Fruit fly (Drosophila melanogaster) whole organism, prepupa: ENCODE measurements around the gene Hph.

Experiments
- CG11762 ChIP-seq: fragments of 200-800 bp; sonication (Bioruptor generic); optimal IDR thresholded peaks from 3 replicates; lab custom pipeline; 2016; ENCODE audit warnings: missing biosample characterization, missing genetic modification characterization; ENCODE audit not compliant: insufficient read depth
- CG16779 ChIP-seq: fragments of 200-800 bp; sonication (Bioruptor generic); optimal IDR thresholded peaks from 3 replicates; lab custom pipeline; 2017; ENCODE audit warnings: missing biosample characterization, mild to moderate bottlenecking, missing genetic modification characterization
- CG6276 ChIP-seq: fragments of 200-800 bp; sonication (Bioruptor generic); optimal IDR thresholded peaks from 2 replicates; lab custom pipeline; 2017; ENCODE audit warnings: missing biosample characterization, mild to moderate bottlenecking, missing genetic modification characterization
- CG6792 ChIP-seq: fragments of 200-800 bp; sonication (Bioruptor generic); optimal IDR thresholded peaks from 3 replicates; lab custom pipeline; 2016; ENCODE audit warnings: missing biosample characterization, missing genetic modification characterization
- OdsH ChIP-seq: fragments of 200-800 bp; sonication (Bioruptor generic); optimal IDR thresholded peaks from 3 replicates; lab custom pipeline; 2016; ENCODE audit warnings: missing biosample characterization, missing genetic modification characterization
- Sox15 ChIP-seq: fragments of 200-800 bp; sonication (Bioruptor generic); optimal IDR thresholded peaks from 3 replicates; lab custom pipeline; 2016; ENCODE audit warnings: missing biosample characterization, missing genetic modification characterization
- achi ChIP-seq: fragments of 200-800 bp; sonication (Bioruptor generic); optimal IDR thresholded peaks from 3 replicates; lab custom pipeline; 2016; ENCODE audit warnings: missing biosample characterization, missing genetic modification characterization
- cyc ChIP-seq: fragments of 200-800 bp; sonication (Bioruptor generic); optimal IDR thresholded peaks from 3 replicates; lab custom pipeline; 2016; ENCODE audit warnings: missing biosample characterization, missing genetic modification characterization
- dac ChIP-seq: fragments of 200-800 bp; sonication (Bioruptor generic); optimal IDR thresholded peaks from 2 replicates; lab custom pipeline; 2017; ENCODE audit warnings: missing biosample characterization, mild to moderate bottlenecking, missing genetic modification characterization
- fd85E ChIP-seq: fragments of 200-800 bp; sonication (Bioruptor generic); optimal IDR thresholded peaks from 3 replicates; lab custom pipeline; 2016; ENCODE audit warnings: missing biosample characterization, missing genetic modification characterization
- net ChIP-seq: fragments of 200-800 bp; sonication (Bioruptor generic); optimal IDR thresholded peaks from 3 replicates; lab custom pipeline; 2016; ENCODE audit warnings: missing biosample characterization, missing genetic modification characterization
- pdm3 ChIP-seq: fragments of 200-800 bp; sonication (Bioruptor generic); optimal IDR thresholded peaks from 3 replicates; lab custom pipeline; 2016; ENCODE audit warnings: missing biosample characterization, missing genetic modification characterization
- ss ChIP-seq, 2 experiments: fragments of 200-800 bp; sonication (Bioruptor generic); optimal IDR thresholded peaks; 2 replicates in 1 of 2; 3 replicates in 1 of 2; lab custom pipeline; 2017 to 2018; ENCODE audit warnings: mild to moderate bottlenecking in 2 of 2, missing biosample characterization in 2 of 2, missing genetic modification characterization in 2 of 2, moderate library complexity in 1 of 2

dm6 chr3R:5297315-5297714, 40.5 kb downstream of the Hph start:
- TF ChIP-seq ss (GFP tag; optimal IDR thresholded peaks at IDR 0.05; lab: Kevin White, UChicago), result no peak
- no peak for TF ChIP-seq Sox15
- no peak for TF ChIP-seq CG11762 (GFP tag; lab: Kevin White, UChicago)
- TF ChIP-seq pdm3 (GFP tag; lab: Kevin White, UChicago), result no peak
- no peak for TF ChIP-seq dac
- no peak for TF ChIP-seq CG16779 (tag; lab: Kevin White, UChicago)
- TF ChIP-seq fd85E, result no peak
- no peak for TF ChIP-seq CG6792 (GFP tag; lab: Kevin White, UChicago)
- no peak for TF ChIP-seq achi
- TF ChIP-seq net, result no peak
- TF ChIP-seq OdsH (GFP tag; lab: Kevin White, UChicago), result no peak
- TF ChIP-seq CG6276, result no peak
- TF ChIP-seq cyc (GFP tag; lab: Kevin White, UChicago), result no peak
